Fruit fly (Drosophila melanogaster) whole organism: ENCODE data around the gene CG42713.

Experiments
- CG8478 ChIP-seq: fragments of >200 bp; optimal IDR thresholded peaks from 2 replicates; lab custom pipeline; 2018; ENCODE audit warnings: inconsistent platforms
- pan ChIP-seq: fragments of >200 bp; optimal IDR thresholded peaks from 2 replicates; lab custom pipeline; 2017
- psq ChIP-seq: fragments of >200 bp; optimal IDR thresholded peaks from 2 replicates; lab custom pipeline; 2017

- TF ChIP-seq psq: no peak
- no peak for TF ChIP-seq CG8478
- TF ChIP-seq pan (lab: Kevin White, UChicago): no peak
Measured at dm6 chr2L:8919638-8920037, 28.4 kb downstream of the CG42713 start.
